Worm (Caenorhabditis elegans): Measurements from ENCODE around the gene C03H5.3.

Gene C03H5.3

DNA sequence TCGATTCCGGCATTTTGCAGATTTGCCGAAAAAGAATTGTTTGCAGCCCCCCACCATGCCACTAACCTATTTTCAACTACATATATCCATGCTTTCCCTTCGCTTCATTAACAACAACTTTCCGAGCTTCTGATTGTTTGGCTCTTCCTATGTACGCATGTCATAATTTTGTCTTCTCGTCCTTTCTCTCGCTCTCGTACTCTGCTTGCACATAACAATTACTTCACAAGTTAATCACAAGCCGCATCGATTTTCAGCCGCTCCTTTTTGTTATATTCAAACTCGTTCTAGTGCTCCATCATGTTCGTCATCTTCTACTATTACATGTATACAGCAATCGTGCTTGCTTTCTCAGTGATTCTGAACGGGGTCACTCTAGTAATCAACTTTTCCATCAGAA is 7.5 kb upstream of the C03H5.3 start, which contains the start of gene C03H5.9:
TSS of gene C03H5.9 (plus strand) at position 301 of the 400 bp plus-strand sequence.
- no peak for TF ChIP-seq fos-1 (tag; optimal IDR thresholded peaks at IDR 0.05)
- TF ChIP-seq ztf-1 (GFP tag; conservative IDR thresholded peaks at IDR 0.05), result no peak
- TF ChIP-seq F13H6.1 (tag; optimal IDR thresholded peaks at IDR 0.05), result no peak
- TF ChIP-seq sem-4 (tag; optimal IDR thresholded peaks at IDR 0.05), result no peak
- no peak for TF ChIP-seq mab-5 (tag; optimal IDR thresholded peaks at IDR 0.05)
- TF ChIP-seq nhr-11 (tag; optimal IDR thresholded peaks at IDR 0.05), result no peak
- no peak for TF ChIP-seq nhr-10 (tag; optimal IDR thresholded peaks at IDR 0.05)
- TF ChIP-seq nhr-25 (tag; optimal IDR thresholded peaks at IDR 0.05), result no peak
- TF ChIP-seq mbf-1 (tag; optimal IDR thresholded peaks at IDR 0.05), result no peak
- TF ChIP-seq ztf-11 (tag; optimal IDR thresholded peaks at IDR 0.05), result no peak
- no peak for TF ChIP-seq Y55F3AM.14 (GFP tag; optimal IDR thresholded peaks at IDR 0.05)

DNA sequence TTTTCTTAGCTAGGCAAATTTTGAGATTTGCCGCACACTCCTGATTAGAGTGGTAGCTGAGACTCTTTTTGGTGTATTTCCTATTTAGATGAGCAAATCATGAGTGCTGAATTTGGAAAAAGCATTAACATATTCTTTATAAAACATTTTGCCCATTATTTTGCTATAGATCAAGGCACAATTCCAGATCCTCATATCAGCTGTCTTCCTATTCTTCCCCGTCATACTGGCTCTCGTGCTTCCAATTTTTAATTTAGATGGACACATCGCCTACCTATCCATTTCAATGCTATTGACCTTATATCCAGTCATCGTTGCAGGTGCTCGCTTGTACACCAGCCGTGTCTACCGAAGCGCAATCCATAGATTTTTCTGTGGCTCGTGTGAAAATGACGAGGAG is 6.0 kb upstream of the C03H5.3 start, which contains the start of gene C03H5.7:
TSS of gene C03H5.7 (plus strand) at position 301 of the 400 bp plus-strand sequence.
- TF ChIP-seq ceh-82 (tag; optimal IDR thresholded peaks at IDR 0.05) (no peak), lin-13 (GFP tag; optimal IDR thresholded peaks at IDR 0.05) (no peak), mab-5 (tag; optimal IDR thresholded peaks at IDR 0.05) (no peak), ztf-1 (GFP tag; conservative IDR thresholded peaks at IDR 0.05) (no peak), elt-1 (tag; optimal IDR thresholded peaks at IDR 0.05) (no peak), lin-39 (tag; optimal IDR thresholded peaks at IDR 0.05) (no peak), elt-3 (tag; optimal IDR thresholded peaks at IDR 0.05) (no peak), egl-27 (tag; optimal IDR thresholded peaks at IDR 0.05) (no peak), Y55F3AM.14 (GFP tag; optimal IDR thresholded peaks at IDR 0.05) (no peak), lsy-2 (tag; optimal IDR thresholded peaks at IDR 0.05) (no peak), snpc-4 (tag; optimal IDR thresholded peaks at IDR 0.05) (no peak), ceh-16 (tag; optimal IDR thresholded peaks at IDR 0.05) (no peak), sma-3 (GFP tag; optimal IDR thresholded peaks at IDR 0.05) (no peak), blmp-1 (tag; optimal IDR thresholded peaks at IDR 0.05; ENCODE audit: insufficient read depth) (no peak), sma-9 (GFP tag; optimal IDR thresholded peaks at IDR 0.05) (no peak), sma-9 (tag; optimal IDR thresholded peaks at IDR 0.05) (no peak), ztf-4 (tag; optimal IDR thresholded peaks at IDR 0.05) (no peak)

DNA sequence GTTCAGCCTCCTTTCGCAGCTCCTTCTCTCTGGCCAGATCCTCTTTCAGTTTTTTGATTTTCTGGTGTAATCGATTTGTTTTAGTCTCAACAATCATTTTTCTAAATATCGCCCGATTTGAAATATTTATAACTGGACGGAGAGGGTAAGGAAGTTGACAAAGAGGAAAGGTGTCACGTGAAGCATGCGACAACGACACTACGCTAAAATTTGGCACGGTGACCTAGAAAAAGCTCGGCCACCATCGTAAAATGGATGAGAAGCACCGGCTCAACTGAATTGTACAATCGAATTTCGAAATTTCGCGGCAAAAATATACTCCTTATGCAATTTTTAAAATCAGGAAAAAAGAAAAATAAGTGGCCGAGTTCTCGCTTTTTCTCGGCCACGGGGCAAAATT is 630 bp upstream of the C03H5.3 start, which contains the start of gene C03H5.5:
TSS of gene C03H5.5 (minus strand) at position 101 of the 400 bp plus-strand sequence.
- TF ChIP-seq unc-39 (tag; optimal IDR thresholded peaks at IDR 0.05) (no peak), lin-11 (tag; optimal IDR thresholded peaks at IDR 0.05) (no peak), ceh-82 (tag; optimal IDR thresholded peaks at IDR 0.05) (no peak), crh-2 (tag; optimal IDR thresholded peaks at IDR 0.05) (no peak), unc-55 (GFP tag; optimal IDR thresholded peaks at IDR 0.05) (no peak), peb-1 (tag; optimal IDR thresholded peaks at IDR 0.05) (no peak)

DNA sequence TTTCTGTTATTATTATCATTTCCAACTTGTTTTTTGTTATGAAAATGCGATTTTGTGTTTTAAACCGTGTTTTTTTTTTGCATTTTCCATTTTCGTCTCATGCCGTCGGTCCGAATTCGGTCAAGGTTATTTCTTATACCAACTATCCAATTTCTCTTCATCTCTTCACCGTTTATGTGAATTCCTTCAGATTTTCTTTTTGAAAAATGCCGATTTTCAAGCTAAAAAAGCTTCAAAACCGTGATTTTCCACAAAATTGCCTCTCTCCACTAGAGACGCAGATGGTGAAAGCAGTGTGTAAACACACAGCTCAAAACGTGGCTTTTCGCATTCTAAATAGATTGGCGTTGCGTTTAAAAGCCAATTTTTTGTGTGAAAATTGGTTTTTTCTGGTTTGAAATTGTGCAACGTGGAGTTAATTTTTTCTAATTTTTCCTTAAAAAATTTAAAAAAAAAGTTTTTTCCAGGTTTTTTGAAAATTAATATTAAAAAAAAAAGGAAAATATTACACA is 2.0 kb downstream of the C03H5.3 start:
- TF ChIP-seq lin-13 (GFP tag; optimal IDR thresholded peaks at IDR 0.05), result no peak
- TF ChIP-seq crh-2 (tag; optimal IDR thresholded peaks at IDR 0.05), result peak; percentile 55

DNA sequence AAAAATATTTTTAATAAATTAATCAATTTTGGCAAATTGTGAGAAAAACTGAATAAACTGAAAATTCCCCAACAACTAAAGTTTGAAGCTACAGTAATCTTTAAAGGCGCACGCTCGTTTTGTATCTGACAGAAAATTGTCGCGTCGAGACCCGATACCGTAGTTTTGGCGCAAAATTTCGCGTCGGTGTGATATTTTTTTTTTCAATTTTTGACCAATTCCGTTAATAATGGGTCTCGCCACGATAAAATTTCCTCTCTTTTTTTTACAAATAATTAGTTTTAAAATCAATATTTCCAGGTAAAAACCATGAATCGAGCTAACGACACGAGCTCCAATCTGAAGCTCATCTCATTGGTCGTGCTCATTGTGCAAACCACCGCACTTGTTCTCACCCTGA is 2.6 kb downstream of the C03H5.3 start, which contains the start of gene nstp-4:
TSS of gene nstp-4 (plus strand) at position 301 of the 400 bp plus-strand sequence.
- TF ChIP-seq lin-13 (GFP tag; optimal IDR thresholded peaks at IDR 0.05) (no peak), nhr-129 (tag; optimal IDR thresholded peaks at IDR 0.05) (no peak)

DNA sequence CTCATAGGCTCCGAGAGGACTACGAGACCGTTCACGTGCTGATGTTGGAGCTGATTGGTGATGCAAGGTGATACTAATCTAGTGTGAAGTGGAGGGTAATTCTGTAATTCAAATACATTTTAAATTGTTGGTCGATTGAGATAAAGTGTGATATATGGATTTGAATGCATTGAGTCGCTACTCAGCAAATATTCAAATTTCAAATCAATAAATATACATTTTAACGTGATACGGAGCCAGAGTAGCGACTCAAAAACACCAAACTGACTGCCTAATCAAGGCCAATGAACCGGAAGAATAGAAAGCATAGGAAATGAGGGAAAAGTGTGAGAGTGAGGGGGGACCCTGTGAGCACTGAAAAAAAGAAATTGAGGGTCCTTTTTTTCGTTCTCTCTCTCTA is 13.4 kb downstream of the C03H5.3 start, which contains the start of gene C03H5.6:
TSS of gene C03H5.6 (minus strand) at position 101 of the 400 bp plus-strand sequence.
- TF ChIP-seq nhr-11 (tag; optimal IDR thresholded peaks at IDR 0.05) (no peak), blmp-1 (tag; optimal IDR thresholded peaks at IDR 0.05; ENCODE audit: insufficient read depth) (no peak), ztf-11 (tag; optimal IDR thresholded peaks at IDR 0.05) (no peak), lin-39 (tag; optimal IDR thresholded peaks at IDR 0.05) (no peak), ztf-1 (GFP tag; conservative IDR thresholded peaks at IDR 0.05) (no peak), ZK546.5 (tag; optimal IDR thresholded peaks at IDR 0.05) (no peak), nhr-10 (tag; optimal IDR thresholded peaks at IDR 0.05) (no peak), nhr-25 (tag; optimal IDR thresholded peaks at IDR 0.05) (no peak), nhr-129 (tag; optimal IDR thresholded peaks at IDR 0.05) (no peak), skn-1 (tag; optimal IDR thresholded peaks at IDR 0.05) (no peak), nhr-6 (tag; optimal IDR thresholded peaks at IDR 0.05) (no peak), ama-1 (optimal IDR thresholded peaks at IDR 0.05) (no peak), nhr-237 (tag; optimal IDR thresholded peaks at IDR 0.05) (no peak), crh-2 (tag; optimal IDR thresholded peaks at IDR 0.05) (no peak), ceh-16 (tag; optimal IDR thresholded peaks at IDR 0.05) (no peak), ztf-4 (tag; optimal IDR thresholded peaks at IDR 0.05) (no peak), fos-1 (tag; optimal IDR thresholded peaks at IDR 0.05) (no peak), unc-55 (GFP tag; optimal IDR thresholded peaks at IDR 0.05) (no peak), lin-13 (GFP tag; optimal IDR thresholded peaks at IDR 0.05) (no peak)
